Worm (Caenorhabditis elegans) whole organism, young adult: Measurements from ENCODE around the gene set-17.

ENCODE experiments used
- B0336.3 ChIP-seq: fragments of 200-800 bp; sonication (Bioruptor generic); IDR thresholded peaks from 2 replicates; pipeline ENCODE4 v1.3.6; 2022; ENCODE audit warnings: missing genetic modification characterization, missing compliant biosample characterization
- F22D6.2 ChIP-seq: sonication (generic microtip); optimal IDR thresholded peaks from 2 replicates; lab custom pipeline; 2016; ENCODE audit warnings: mild to moderate bottlenecking, missing genetic modification characterization, missing compliant biosample characterization
- F37B4.10 ChIP-seq: fragments of 200-800 bp; sonication (Bioruptor generic); IDR thresholded peaks from 2 replicates; pipeline ENCODE4 v1.3.6; 2022; ENCODE audit warnings: missing genetic modification characterization, missing compliant biosample characterization
- F55B11.4 ChIP-seq: sonication (generic microtip); optimal IDR thresholded peaks from 2 replicates; lab custom pipeline; 2016; ENCODE audit warnings: missing compliant biosample characterization, missing genetic modification characterization, borderline replicate concordance; ENCODE audit not compliant: insufficient read depth
- F57A8.1 ChIP-seq: fragments of 200-800 bp; sonication (Bioruptor generic); optimal IDR thresholded peaks from 2 replicates; lab custom pipeline; 2018; ENCODE audit warnings: mild to moderate bottlenecking, missing genetic modification characterization, moderate library complexity, missing compliant biosample characterization
- F57C9.4 ChIP-seq: sonication (generic microtip); optimal IDR thresholded peaks from 2 replicates; lab custom pipeline; 2017; ENCODE audit warnings: mild to moderate bottlenecking, missing genetic modification characterization, missing compliant biosample characterization
- K11D2.4 ChIP-seq: fragments of 200-800 bp; sonication (Bioruptor generic); IDR thresholded peaks from 2 replicates; pipeline ENCODE4 v1.3.6; 2022; ENCODE audit warnings: missing genetic modification reagents, missing genetic modification characterization, missing compliant biosample characterization
- K12H6.12 ChIP-seq: fragments of 200-800 bp; sonication (Bioruptor generic); optimal IDR thresholded peaks from 2 replicates; lab custom pipeline; 2018; ENCODE audit warnings: mild to moderate bottlenecking, missing genetic modification characterization, missing compliant biosample characterization
- T26A5.8 ChIP-seq: sonication (generic microtip); optimal IDR thresholded peaks from 2 replicates; lab custom pipeline; 2016; ENCODE audit warnings: missing genetic modification characterization, missing compliant biosample characterization
- Y56A3A.18 ChIP-seq: fragments of 200-800 bp; sonication (Bioruptor generic); IDR thresholded peaks from 2 replicates; pipeline ENCODE4 v1.3.6; 2022; ENCODE audit warnings: missing genetic modification reagents, missing genetic modification characterization, missing compliant biosample characterization
- akir-1 ChIP-seq: fragments of 200-800 bp; sonication (Bioruptor generic); optimal IDR thresholded peaks from 2 replicates; lab custom pipeline; 2018; ENCODE audit warnings: mild to moderate bottlenecking, missing genetic modification characterization, moderate library complexity, missing compliant biosample characterization
- atf-7 ChIP-seq: sonication (generic microtip); optimal IDR thresholded peaks from 2 replicates; lab custom pipeline; 2017; ENCODE audit warnings: mild to moderate bottlenecking, missing genetic modification characterization, missing compliant biosample characterization
- athp-1 ChIP-seq: sonication (generic microtip); optimal IDR thresholded peaks from 2 replicates; lab custom pipeline; 2017; ENCODE audit warnings: mild to moderate bottlenecking, missing genetic modification characterization, missing compliant biosample characterization
- attf-5 ChIP-seq: fragments of 200-800 bp; sonication (Bioruptor generic); optimal IDR thresholded peaks from 2 replicates; lab custom pipeline; 2018; ENCODE audit warnings: mild to moderate bottlenecking, missing genetic modification characterization, missing compliant biosample characterization
- bed-1 ChIP-seq: fragments of 200-800 bp; sonication (Bioruptor generic); IDR thresholded peaks from 2 replicates; pipeline ENCODE4 v1.3.6; 2022; ENCODE audit warnings: missing genetic modification reagents, missing genetic modification characterization, missing compliant biosample characterization
- cebp-1 ChIP-seq, 2 experiments: fragments of 200-800 bp in 1 of 2; sonication (Bioruptor generic) in 1 of 2; sonication (generic microtip) in 1 of 2; IDR thresholded peaks in 1 of 2; optimal IDR thresholded peaks in 1 of 2; 2 replicates each; pipeline versions ENCODE4 v1.3.6 to Lab custom; 2017 to 2022; ENCODE audit warnings: missing compliant biosample characterization in 2 of 2, missing genetic modification characterization in 2 of 2, mild to moderate bottlenecking in 1 of 2, missing genetic modification reagents in 1 of 2, moderate library complexity in 1 of 2
- ceh-27 ChIP-seq: fragments of 200-800 bp; sonication (Bioruptor generic); optimal IDR thresholded peaks from 2 replicates; lab custom pipeline; 2018; ENCODE audit warnings: mild to moderate bottlenecking, missing genetic modification characterization, moderate library complexity, missing compliant biosample characterization
- ceh-91 ChIP-seq: fragments of 200-800 bp; sonication (Bioruptor generic); IDR thresholded peaks from 2 replicates; pipeline ENCODE4 v1.3.6; 2022; ENCODE audit warnings: missing genetic modification reagents, missing genetic modification characterization, missing compliant biosample characterization
- die-1 ChIP-seq: sonication (generic microtip); optimal IDR thresholded peaks from 2 replicates; lab custom pipeline; 2016; ENCODE audit warnings: missing genotype, mild to moderate bottlenecking, missing genetic modification characterization, missing compliant biosample characterization
- dox-1 ChIP-seq: fragments of 200-800 bp; sonication (Bioruptor generic); IDR thresholded peaks from 2 replicates; pipeline ENCODE4 v1.3.6; 2022; ENCODE audit warnings: missing genetic modification reagents, missing genetic modification characterization, missing compliant biosample characterization
- ets-4 ChIP-seq: fragments of 200-800 bp; sonication (Bioruptor generic); optimal IDR thresholded peaks from 2 replicates; lab custom pipeline; 2018; ENCODE audit warnings: mild to moderate bottlenecking, missing genetic modification characterization, missing compliant biosample characterization
- hmg-1.2 ChIP-seq: fragments of 200-800 bp; sonication (Bioruptor generic); IDR thresholded peaks from 2 replicates; pipeline ENCODE4 v1.3.6; 2022; ENCODE audit warnings: missing genetic modification reagents, missing genetic modification characterization, missing compliant biosample characterization
- madf-3 ChIP-seq: fragments of 200-800 bp; sonication (Bioruptor generic); IDR thresholded peaks from 2 replicates; pipeline ENCODE4 v1.3.6; 2022; ENCODE audit warnings: missing genetic modification reagents, missing genetic modification characterization, missing compliant biosample characterization
- madf-8 ChIP-seq: fragments of 200-800 bp; sonication (Bioruptor generic); conservative IDR thresholded peaks from 2 replicates; pipeline ENCODE4 v1.3.6; 2022; ENCODE audit warnings: missing genetic modification reagents, missing genetic modification characterization, missing compliant biosample characterization
- mcd-1 ChIP-seq: fragments of 200-800 bp; sonication (Bioruptor generic); IDR thresholded peaks from 2 replicates; pipeline ENCODE4 v1.3.6; 2022; ENCODE audit warnings: missing genetic modification reagents, missing genetic modification characterization, missing compliant biosample characterization
- mxl-1 ChIP-seq: sonication (generic microtip); optimal IDR thresholded peaks from 2 replicates; lab custom pipeline; 2016; ENCODE audit warnings: missing genetic modification characterization, missing compliant biosample characterization
- nfya-2 ChIP-seq: fragments of 200-800 bp; sonication (Bioruptor generic); IDR thresholded peaks from 2 replicates; pipeline ENCODE4 v1.3.6; 2022; ENCODE audit warnings: missing genetic modification reagents, missing genetic modification characterization, missing compliant biosample characterization
- nhr-120 ChIP-seq: fragments of 200-800 bp; sonication (Bioruptor generic); IDR thresholded peaks from 2 replicates; pipeline ENCODE4 v1.3.6; 2022; ENCODE audit warnings: missing genetic modification characterization, missing compliant biosample characterization
- nhr-179 ChIP-seq: sonication (generic microtip); optimal IDR thresholded peaks from 2 replicates; lab custom pipeline; 2016; ENCODE audit warnings: mild to moderate bottlenecking, missing genetic modification characterization, missing compliant biosample characterization
- nhr-27 ChIP-seq: fragments of 200-800 bp; sonication (Bioruptor generic); optimal IDR thresholded peaks from 2 replicates; lab custom pipeline; 2018; ENCODE audit warnings: mild to moderate bottlenecking, missing genetic modification characterization, moderate library complexity, missing compliant biosample characterization
- pbrm-1 ChIP-seq: fragments of 200-800 bp; sonication (Bioruptor generic); IDR thresholded peaks from 2 replicates; pipeline ENCODE4 v1.3.6; 2022; ENCODE audit warnings: missing genetic modification reagents, missing genetic modification characterization, missing compliant biosample characterization
- snpc-3.4 ChIP-seq: sonication (generic microtip); optimal IDR thresholded peaks from 2 replicates; lab custom pipeline; 2017; ENCODE audit warnings: missing genetic modification characterization, mild to moderate bottlenecking, missing compliant biosample characterization, antibody characterized with exemption, moderate library complexity, missing genotype, missing genetic modification reagents
- sptf-2 ChIP-seq: fragments of 200-800 bp; sonication (Bioruptor generic); optimal IDR thresholded peaks from 2 replicates; lab custom pipeline; 2018; ENCODE audit warnings: mild to moderate bottlenecking, missing genetic modification characterization, missing compliant biosample characterization
- tlf-1 ChIP-seq: fragments of 200-800 bp; sonication (Bioruptor generic); optimal IDR thresholded peaks from 2 replicates; lab custom pipeline; 2018; ENCODE audit warnings: mild to moderate bottlenecking, missing genetic modification characterization, missing compliant biosample characterization
- ztf-18 ChIP-seq: sonication (generic microtip); optimal IDR thresholded peaks from 2 replicates; lab custom pipeline; 2016; ENCODE audit warnings: missing genotype, mild to moderate bottlenecking, missing genetic modification characterization, missing compliant biosample characterization
- ztf-28 ChIP-seq: fragments of 200-800 bp; sonication (Bioruptor generic); IDR thresholded peaks from 2 replicates; pipeline ENCODE4 v1.3.6; 2022; ENCODE audit warnings: missing genetic modification reagents, missing genetic modification characterization, missing compliant biosample characterization

Gene set-17

DNA sequence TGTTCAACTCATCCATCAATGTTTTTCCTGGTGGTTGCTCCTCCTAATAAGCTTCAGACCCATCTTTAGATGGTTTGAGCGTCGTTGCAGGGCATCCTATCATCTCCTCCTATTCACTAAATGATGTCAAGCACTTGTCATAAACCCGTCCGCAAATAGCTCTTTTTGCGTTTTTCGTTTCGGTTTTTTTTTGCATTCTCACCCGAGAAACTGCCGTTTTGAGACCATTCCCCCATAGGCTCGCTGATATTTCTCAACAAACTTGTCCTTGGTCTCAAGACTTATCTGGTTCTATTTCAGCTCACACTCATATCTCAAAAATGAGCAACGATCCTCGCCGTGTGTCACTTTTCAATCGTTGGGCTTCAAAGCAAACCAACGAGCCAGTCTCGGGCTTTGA is 20.1 kb upstream of the set-17 start, which contains the start of gene cal-2:
Gene cal-2, plus strand, starts transcription at position 301 of the 400 bp plus-strand sequence.
- no peak for TF ChIP-seq F55B11.4 (tag; lab: Kevin White, UChicago)
- TF ChIP-seq dox-1 (GFP tag; lab: Robert Waterston, UW): no peak
- no peak for TF ChIP-seq athp-1 (tag; lab: Kevin White, UChicago)
- no peak for TF ChIP-seq ceh-27 (GFP tag; lab: Kevin White, UChicago)
- TF ChIP-seq madf-3 (GFP tag; lab: Robert Waterston, UW): no peak
- TF ChIP-seq madf-8: no peak

DNA sequence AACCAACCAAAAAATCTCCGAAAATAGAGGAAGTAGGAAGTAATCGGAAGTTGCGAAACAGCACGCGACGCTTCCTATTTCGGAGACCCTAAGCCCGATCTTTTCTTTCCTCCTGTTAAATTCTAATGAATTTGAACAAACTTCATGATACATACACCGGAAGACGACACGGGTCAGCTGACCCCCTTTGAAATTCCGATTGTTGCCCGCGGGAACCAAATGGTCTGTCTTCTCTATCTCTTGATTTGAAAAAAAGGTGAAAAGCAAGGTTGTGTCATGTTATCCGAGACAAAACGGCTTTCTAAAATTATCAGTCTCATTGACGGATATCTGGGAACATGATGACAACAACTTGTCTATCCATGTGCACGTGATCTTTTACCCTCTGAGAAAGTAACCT is 18.8 kb upstream of the set-17 start:
- TF ChIP-seq ceh-91 (GFP tag; lab: Robert Waterston, UW) (no peak), die-1 (tag; lab: Kevin White, UChicago) (no peak), bed-1 (no peak), pbrm-1 (no peak), F22D6.2 (tag; lab: Kevin White, UChicago) (no peak), madf-3 (GFP tag; lab: Robert Waterston, UW) (0 out of 2 replicates have a peak, but pooled peaks have one; percentile 33), F57C9.4 (no peak), ztf-18 (tag; lab: Kevin White, UChicago) (no peak), snpc-3.4 (tag; lab: Kevin White, UChicago) (no peak)

DNA sequence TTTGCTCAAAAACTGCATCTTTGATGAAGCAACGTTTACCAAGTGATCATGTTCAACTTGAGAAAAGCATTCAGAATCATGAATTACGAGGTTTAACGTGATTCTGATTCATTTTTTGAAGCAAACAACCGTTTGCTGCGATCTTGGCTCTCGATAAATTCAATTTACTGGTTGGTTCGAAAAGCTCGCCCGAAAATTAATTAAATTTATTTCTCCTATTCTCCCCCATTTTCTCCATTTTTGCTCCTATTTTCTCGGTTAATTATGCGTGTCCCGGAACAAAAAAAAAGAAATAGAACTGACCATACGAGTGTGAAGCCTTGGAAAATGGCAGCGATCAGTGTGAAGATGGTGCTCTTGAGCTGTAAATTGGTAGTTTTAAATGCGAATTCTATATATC is 16.6 kb upstream of the set-17 start:
- TF ChIP-seq ztf-28 (no peak), nhr-27 (no peak), Y56A3A.18 (GFP tag; lab: Robert Waterston, UW) (no peak), T26A5.8 (tag; lab: Kevin White, UChicago) (no peak), F55B11.4 (tag; lab: Kevin White, UChicago) (no peak), hmg-1.2 (GFP tag; lab: Robert Waterston, UW) (no peak), tlf-1 (no peak), cebp-1 (GFP tag; IDR thresholded peaks at IDR 0.05; lab: Robert Waterston, UW) (no peak), cebp-1 (tag; optimal IDR thresholded peaks at IDR 0.05; lab: Kevin White, UChicago) (no peak), akir-1 (GFP tag; lab: Kevin White, UChicago) (no peak), mxl-1 (tag; lab: Kevin White, UChicago) (no peak), K11D2.4 (GFP tag; lab: Robert Waterston, UW) (no peak), nfya-2 (GFP tag; lab: Robert Waterston, UW) (no peak), nhr-179 (tag; lab: Kevin White, UChicago) (no peak), F37B4.10 (no peak), F57C9.4 (no peak), B0336.3 (GFP tag; lab: Robert Waterston, UW) (no peak)

DNA sequence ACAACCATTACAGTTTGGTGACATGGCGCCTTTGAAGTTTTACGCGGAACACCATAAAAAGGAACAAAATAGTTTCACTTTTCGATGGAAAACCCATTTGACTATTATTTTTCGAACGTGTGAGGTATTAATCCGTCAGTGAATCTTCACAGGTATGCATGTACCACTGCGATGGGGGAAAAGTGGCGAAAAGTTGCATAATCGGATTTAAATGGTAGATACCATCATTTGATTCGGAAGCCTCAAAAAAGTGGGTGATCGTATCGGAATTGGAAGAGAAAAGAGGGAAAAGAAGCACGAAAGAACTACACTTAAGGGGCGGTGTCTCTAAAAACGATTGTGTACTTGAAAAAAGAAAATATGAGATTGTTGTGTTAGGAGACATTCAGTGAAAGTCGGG is 13.4 kb upstream of the set-17 start:
- TF ChIP-seq ets-4 (no peak), nfya-2 (GFP tag; lab: Robert Waterston, UW) (no peak), K12H6.12 (tag; lab: Kevin White, UChicago) (no peak), pbrm-1 (no peak), attf-5 (GFP tag; lab: Kevin White, UChicago) (no peak), nhr-120 (GFP tag; lab: Robert Waterston, UW) (no peak), sptf-2 (no peak), atf-7 (no peak), mcd-1 (GFP tag; lab: Robert Waterston, UW) (no peak), F37B4.10 (no peak), F22D6.2 (tag; lab: Kevin White, UChicago) (no peak), F57A8.1 (GFP tag; lab: Kevin White, UChicago) (no peak)
